Worm (Caenorhabditis elegans): ENCODE measurements around the gene C13F10.1.

ce11 chrV:7175201-7175600, 48.7 kb upstream of the C13F10.1 start, which contains the start of gene lgc-39:
- TF ChIP-seq cog-1 (tag; optimal IDR thresholded peaks at IDR 0.05) (no peak), flt-1 (GFP tag; IDR thresholded peaks at IDR 0.05) (no peak), tab-1 (GFP tag; IDR thresholded peaks at IDR 0.05) (no peak), ref-1 (GFP tag; conservative IDR thresholded peaks at IDR 0.05) (no peak), med-1 (GFP tag; optimal IDR thresholded peaks at IDR 0.05; ENCODE audit: insufficient read depth) (no peak), klf-2 (GFP tag; conservative IDR thresholded peaks at IDR 0.05) (no peak), T22C8.4 (GFP tag; IDR thresholded peaks at IDR 0.05) (no peak), ztf-29 (GFP tag; IDR thresholded peaks at IDR 0.05) (no peak)
